Fruit fly (Drosophila melanogaster) whole organism, prepupa: ENCODE data around the gene Gr98a.

ENCODE experiments used
- CG16779 ChIP-seq: fragments of 200-800 bp; sonication (Bioruptor generic); optimal IDR thresholded peaks from 3 replicates; lab custom pipeline; 2017; ENCODE audit warnings: missing biosample characterization, mild to moderate bottlenecking, missing genetic modification characterization
- CG4318 ChIP-seq: fragments of 200-800 bp; sonication (Bioruptor generic); optimal IDR thresholded peaks from 3 replicates; lab custom pipeline; 2017; ENCODE audit warnings: missing biosample characterization, mild to moderate bottlenecking, missing genetic modification characterization
- CG6808 ChIP-seq: fragments of 200-800 bp; sonication (Bioruptor generic); optimal IDR thresholded peaks from 3 replicates; lab custom pipeline; 2017; ENCODE audit warnings: missing biosample characterization, missing genetic modification characterization, mild to moderate bottlenecking, moderate library complexity, missing genetic modification reagents
- CG7368 ChIP-seq: fragments of 200-800 bp; sonication (Bioruptor generic); optimal IDR thresholded peaks from 3 replicates; lab custom pipeline; 2016; ENCODE audit warnings: missing biosample characterization, missing genetic modification characterization
- CG8632 ChIP-seq: fragments of 200-800 bp; sonication (Bioruptor generic); optimal IDR thresholded peaks from 3 replicates; lab custom pipeline; 2016; ENCODE audit warnings: missing biosample characterization, missing genetic modification characterization
- Sox15 ChIP-seq: fragments of 200-800 bp; sonication (Bioruptor generic); optimal IDR thresholded peaks from 3 replicates; lab custom pipeline; 2016; ENCODE audit warnings: missing biosample characterization, missing genetic modification characterization
- acj6 ChIP-seq: fragments of 200-800 bp; sonication (Bioruptor generic); optimal IDR thresholded peaks from 3 replicates; lab custom pipeline; 2016; ENCODE audit warnings: missing biosample characterization, missing genetic modification characterization
- dac ChIP-seq: fragments of 200-800 bp; sonication (Bioruptor generic); optimal IDR thresholded peaks from 2 replicates; lab custom pipeline; 2017; ENCODE audit warnings: missing biosample characterization, mild to moderate bottlenecking, missing genetic modification characterization
- net ChIP-seq: fragments of 200-800 bp; sonication (Bioruptor generic); optimal IDR thresholded peaks from 3 replicates; lab custom pipeline; 2016; ENCODE audit warnings: missing biosample characterization, missing genetic modification characterization
- vri ChIP-seq: fragments of 200-800 bp; sonication (Bioruptor generic); optimal IDR thresholded peaks from 3 replicates; lab custom pipeline; 2016; ENCODE audit warnings: missing biosample characterization, mild to moderate bottlenecking, missing genetic modification characterization

DNA sequence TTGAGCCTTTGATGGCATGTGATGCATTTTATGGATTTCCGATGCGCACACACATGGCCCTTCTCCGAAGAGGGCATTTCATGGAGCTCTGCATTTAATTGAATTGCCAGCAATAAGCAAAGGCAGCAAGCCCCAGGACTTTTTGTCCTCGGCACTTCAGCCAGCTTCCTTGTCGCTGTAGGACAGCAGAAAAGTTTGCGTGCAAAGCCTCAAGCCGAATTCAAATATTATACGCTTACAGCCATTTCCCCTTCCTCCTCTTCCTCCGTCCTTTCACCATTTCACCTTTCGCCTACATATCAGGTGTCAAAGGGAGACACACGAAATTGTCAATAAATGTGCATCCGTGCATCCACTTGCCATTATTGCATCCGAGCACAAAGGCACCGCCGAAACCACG, 9.9 kb downstream of the Gr98a start:
- TF ChIP-seq CG4318 (no peak), CG6808 (no peak), CG8632 (GFP tag; lab: Kevin White, UChicago) (no peak), vri (GFP tag; lab: Kevin White, UChicago) (no peak), CG7368 (no peak), net (GFP tag; lab: Kevin White, UChicago) (no peak), CG16779 (no peak), Sox15 (GFP tag; lab: Kevin White, UChicago) (no peak), acj6 (GFP tag; lab: Kevin White, UChicago) (no peak), dac (GFP tag; lab: Kevin White, UChicago) (no peak)
